Fruit fly (Drosophila melanogaster): ENCODE data around the gene CG15465.
A peak's percentile ranks its signal among the peaks of the same experiment; 100 is the strongest.

dm6 chrX:5046256-5046894, 39.2 kb upstream of the CG15465 start:
- peak; percentile 81 for TF ChIP-seq dmrt93B (GFP tag; optimal IDR thresholded peaks at IDR 0.05)
- peak; percentile 86 for TF ChIP-seq psq (GFP tag; optimal IDR thresholded peaks at IDR 0.05)
